Worm (Caenorhabditis elegans) whole organism, midembryonic: Measurements from ENCODE around the gene ZK813.4.

Experiments used
- T22C8.4 ChIP-seq: fragments of 200-800 bp; sonication (Bioruptor generic); IDR thresholded peaks from 2 replicates; pipeline ENCODE4 v1.3.6; 2022; ENCODE audit warnings: missing genetic modification characterization, missing compliant biosample characterization
- cog-1 ChIP-seq: sonication (generic microtip); optimal IDR thresholded peaks from 2 replicates; lab custom pipeline; 2016; ENCODE audit warnings: missing genetic modification characterization, missing compliant biosample characterization
- flt-1 ChIP-seq: fragments of 200-800 bp; sonication (Bioruptor generic); IDR thresholded peaks from 2 replicates; pipeline ENCODE4 v1.3.6; 2022; ENCODE audit warnings: missing genetic modification characterization, missing compliant biosample characterization
- klf-2 ChIP-seq: fragments of 200-800 bp; sonication (Bioruptor generic); conservative IDR thresholded peaks from 2 replicates; pipeline ENCODE4 v1.3.6; 2022; ENCODE audit warnings: missing genetic modification reagents, missing genetic modification characterization, missing compliant biosample characterization
- med-1 ChIP-seq: sonication (generic microtip); optimal IDR thresholded peaks from 2 replicates; lab custom pipeline; 2017; ENCODE audit warnings: missing genetic modification characterization, mild to moderate bottlenecking, missing compliant biosample characterization, antibody characterized with exemption, missing genetic modification reagents; ENCODE audit not compliant: insufficient read depth
- ref-1 ChIP-seq: fragments of 200-800 bp; sonication (Bioruptor generic); conservative IDR thresholded peaks from 2 replicates; pipeline ENCODE4 v1.3.6; 2022; ENCODE audit warnings: missing genetic modification reagents, missing genetic modification characterization, missing compliant biosample characterization
- tab-1 ChIP-seq: fragments of 200-800 bp; sonication (Bioruptor generic); IDR thresholded peaks from 2 replicates; pipeline ENCODE4 v1.3.6; 2022; ENCODE audit warnings: missing genetic modification characterization, missing compliant biosample characterization
- ztf-23 ChIP-seq: fragments of 200-800 bp; sonication (Bioruptor generic); IDR thresholded peaks from 2 replicates; pipeline ENCODE4 v1.3.6; 2022; ENCODE audit warnings: missing genetic modification reagents, missing genetic modification characterization, missing compliant biosample characterization
- ztf-29 ChIP-seq: fragments of 200-800 bp; sonication (Bioruptor generic); IDR thresholded peaks from 2 replicates; pipeline ENCODE4 v1.3.6; 2022; ENCODE audit warnings: missing genetic modification reagents, missing genetic modification characterization, missing compliant biosample characterization

ZK813.4 gene

ce11 chrX:3401701-3402100 lies 28.2 kb downstream of the ZK813.4 start, which contains the start of gene C04F6.9:
Gene C04F6.9, plus strand, starts transcription at chrX:3402001.
- TF ChIP-seq flt-1 (GFP tag; lab: Robert Waterston, UW) (no peak), tab-1 (GFP tag; lab: Robert Waterston, UW) (no peak), ztf-29 (GFP tag; lab: Robert Waterston, UW) (no peak), ztf-23 (GFP tag; lab: Robert Waterston, UW) (no peak), T22C8.4 (no peak), med-1 (no peak), ref-1 (GFP tag; lab: Robert Waterston, UW) (no peak), klf-2 (GFP tag; lab: Robert Waterston, UW) (no peak), cog-1 (tag; lab: Kevin White, UChicago) (no peak)

DNA sequence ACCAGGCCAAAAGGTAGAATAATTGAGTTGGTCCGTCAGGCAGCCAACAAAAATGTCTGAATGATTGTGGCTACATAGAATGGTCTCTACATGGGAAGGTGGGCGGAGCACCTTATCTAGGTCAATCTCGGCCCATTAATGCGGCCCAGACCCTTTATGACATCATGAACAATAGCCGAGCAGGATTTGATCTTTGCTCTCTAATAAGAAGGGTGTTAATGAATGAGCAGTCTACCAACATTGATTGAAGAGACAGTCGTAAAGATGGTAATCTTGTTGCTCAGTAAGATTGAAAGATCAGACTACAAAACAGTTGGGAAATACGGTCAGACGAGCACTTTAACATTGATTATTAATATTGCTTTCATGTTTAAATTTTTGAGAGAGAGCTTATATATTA lies 29.5 kb downstream of the ZK813.4 start:
- TF ChIP-seq tab-1 (GFP tag; lab: Robert Waterston, UW) (no peak), flt-1 (GFP tag; lab: Robert Waterston, UW) (no peak), ref-1 (GFP tag; lab: Robert Waterston, UW) (no peak)

ce11 chrX:3399917-3400316 lies 30.0 kb downstream of the ZK813.4 start, which contains the start of gene cht-1:
Gene cht-1, minus strand, starts transcription at chrX:3400017.
- TF ChIP-seq T22C8.4 (no peak), klf-2 (GFP tag; lab: Robert Waterston, UW) (no peak), flt-1 (GFP tag; lab: Robert Waterston, UW) (no peak), cog-1 (tag; lab: Kevin White, UChicago) (no peak), ztf-23 (GFP tag; lab: Robert Waterston, UW) (no peak)

- no peak for TF ChIP-seq klf-2 (GFP tag; lab: Robert Waterston, UW)
- TF ChIP-seq cog-1 (tag; lab: Kevin White, UChicago), result no peak
- TF ChIP-seq ztf-29 (GFP tag; lab: Robert Waterston, UW), result no peak
- no peak for TF ChIP-seq ztf-23 (GFP tag; lab: Robert Waterston, UW)
- TF ChIP-seq flt-1 (GFP tag; lab: Robert Waterston, UW), result no peak
- no peak for TF ChIP-seq T22C8.4
- no peak for TF ChIP-seq ref-1 (GFP tag; lab: Robert Waterston, UW)
- TF ChIP-seq med-1, result no peak
- no peak for TF ChIP-seq tab-1 (GFP tag; lab: Robert Waterston, UW)
Observed at ce11 chrX:3396735-3397134, 33.2 kb downstream of the ZK813.4 start.

DNA sequence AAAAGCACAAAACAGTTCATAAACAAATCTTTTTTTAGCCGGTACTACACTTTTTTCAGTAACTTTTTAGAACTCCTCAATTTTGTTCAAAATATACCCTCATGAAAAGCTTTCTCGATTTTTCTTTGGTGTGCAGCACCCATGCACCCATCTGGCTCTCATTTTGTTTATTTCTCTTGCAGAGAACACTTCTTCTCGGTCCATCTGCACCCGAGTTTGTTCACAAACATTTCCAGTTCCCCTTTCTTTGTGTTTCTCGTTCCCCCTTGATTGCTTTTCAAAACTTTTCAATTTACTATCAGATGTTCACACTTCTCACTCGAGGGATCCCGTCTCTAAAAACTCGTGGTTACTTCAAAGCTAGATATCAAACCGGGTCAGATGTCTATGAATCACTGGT lies 36.4 kb downstream of the ZK813.4 start, which contains the start of gene slcf-2:
slcf-2 (plus strand) TSS at position 301 of the 400 bp plus-strand sequence.
- no peak for TF ChIP-seq ref-1 (GFP tag; lab: Robert Waterston, UW)
- TF ChIP-seq klf-2 (GFP tag; lab: Robert Waterston, UW), result no peak
- no peak for TF ChIP-seq ztf-23 (GFP tag; lab: Robert Waterston, UW)
- TF ChIP-seq ztf-29 (GFP tag; lab: Robert Waterston, UW), result no peak
- no peak for TF ChIP-seq flt-1 (GFP tag; lab: Robert Waterston, UW)
- TF ChIP-seq cog-1 (tag; lab: Kevin White, UChicago), result no peak
- TF ChIP-seq T22C8.4, result no peak
- TF ChIP-seq med-1, result no peak

DNA sequence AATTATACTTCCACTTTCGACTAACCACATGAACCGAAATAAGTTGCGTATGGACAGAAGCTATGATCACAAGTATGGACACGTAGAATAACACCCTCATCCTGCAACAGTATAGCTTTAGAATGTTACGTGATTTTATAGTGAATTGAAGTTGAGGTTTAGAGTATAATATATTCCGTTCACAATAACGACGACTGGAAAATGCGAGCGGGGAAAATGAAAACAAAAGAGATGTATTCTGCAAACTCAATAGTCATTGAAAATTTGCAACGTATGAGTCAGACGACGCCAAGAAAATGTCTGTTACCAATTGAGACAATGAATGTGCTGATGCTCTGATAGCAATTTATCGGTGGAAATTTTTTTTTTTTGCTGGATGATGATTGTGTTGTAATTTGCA lies 44.6 kb downstream of the ZK813.4 start, which contains the start of gene acp-1:
acp-1 (minus strand) TSS at position 101 of the 400 bp plus-strand sequence.
- TF ChIP-seq ztf-29 (GFP tag; lab: Robert Waterston, UW), result no peak
- TF ChIP-seq klf-2 (GFP tag; lab: Robert Waterston, UW), result no peak
- no peak for TF ChIP-seq ztf-23 (GFP tag; lab: Robert Waterston, UW)
- TF ChIP-seq tab-1 (GFP tag; lab: Robert Waterston, UW), result no peak
- no peak for TF ChIP-seq T22C8.4
- TF ChIP-seq cog-1 (tag; lab: Kevin White, UChicago), result no peak
- no peak for TF ChIP-seq flt-1 (GFP tag; lab: Robert Waterston, UW)
- no peak for TF ChIP-seq ref-1 (GFP tag; lab: Robert Waterston, UW)
- no peak for TF ChIP-seq med-1

ce11 chrX:3380167-3380566 lies 49.8 kb downstream of the ZK813.4 start, which contains the start of gene ZK563.7:
Gene ZK563.7, plus strand, starts transcription at chrX:3380467.
- TF ChIP-seq T22C8.4, result no peak
- no peak for TF ChIP-seq ztf-23 (GFP tag; lab: Robert Waterston, UW)
- no peak for TF ChIP-seq ref-1 (GFP tag; lab: Robert Waterston, UW)
- no peak for TF ChIP-seq tab-1 (GFP tag; lab: Robert Waterston, UW)
- TF ChIP-seq ztf-29 (GFP tag; lab: Robert Waterston, UW), result no peak
- no peak for TF ChIP-seq flt-1 (GFP tag; lab: Robert Waterston, UW)
- no peak for TF ChIP-seq cog-1 (tag; lab: Kevin White, UChicago)
- TF ChIP-seq med-1, result no peak
- no peak for TF ChIP-seq klf-2 (GFP tag; lab: Robert Waterston, UW)

ce11 chrX:3379114-3379513 lies 50.8 kb downstream of the ZK813.4 start, which contains the start of gene sorf-1:
Gene sorf-1, minus strand, starts transcription at chrX:3379248.
- TF ChIP-seq ref-1 (GFP tag; lab: Robert Waterston, UW), result no peak
- TF ChIP-seq cog-1 (tag; lab: Kevin White, UChicago), result no peak
- no peak for TF ChIP-seq flt-1 (GFP tag; lab: Robert Waterston, UW)
- no peak for TF ChIP-seq ztf-23 (GFP tag; lab: Robert Waterston, UW)
- no peak for TF ChIP-seq T22C8.4
- TF ChIP-seq ztf-29 (GFP tag; lab: Robert Waterston, UW), result no peak
- TF ChIP-seq klf-2 (GFP tag; lab: Robert Waterston, UW), result no peak
- TF ChIP-seq tab-1 (GFP tag; lab: Robert Waterston, UW), result no peak
- TF ChIP-seq med-1, result no peak
